Fruit fly (Drosophila melanogaster) whole organism, pupa: ENCODE results near the gene HIP-R.

Experiments used
- CG10348 ChIP-seq: fragments of 200-800 bp; sonication (Bioruptor generic); IDR thresholded peaks from 2 replicates; pipeline ENCODE4 v1.3.6; 2022; ENCODE audit warnings: missing biosample characterization, missing genetic modification characterization
- CG12605 ChIP-seq: fragments of 200-800 bp; sonication (Bioruptor generic); IDR thresholded peaks from 2 replicates; pipeline ENCODE4 v1.3.6; 2022; ENCODE audit warnings: missing biosample characterization, missing genetic modification characterization
- CG13204 ChIP-seq: fragments of 200-800 bp; sonication (Bioruptor generic); optimal IDR thresholded peaks from 2 replicates; lab custom pipeline; 2018; ENCODE audit warnings: missing biosample characterization, mild to moderate bottlenecking, missing genetic modification characterization, moderate library complexity
- CG14655 ChIP-seq: fragments of 200-800 bp; sonication (Bioruptor generic); optimal IDR thresholded peaks from 3 replicates; lab custom pipeline; 2017; ENCODE audit warnings: mild to moderate bottlenecking, missing biosample characterization, missing genetic modification reagents, missing genetic modification characterization
- CG15710 ChIP-seq: fragments of 200-800 bp; sonication (Bioruptor generic); optimal IDR thresholded peaks from 2 replicates; lab custom pipeline; 2018; ENCODE audit warnings: missing biosample characterization, mild to moderate bottlenecking, missing genetic modification characterization, moderate library complexity
- CG17806 ChIP-seq: fragments of 200-800 bp; sonication (Bioruptor generic); optimal IDR thresholded peaks from 2 replicates; lab custom pipeline; 2018; ENCODE audit warnings: missing biosample characterization, mild to moderate bottlenecking, missing genetic modification characterization, moderate library complexity
- CG32121 ChIP-seq: fragments of 200-800 bp; sonication (Bioruptor generic); IDR thresholded peaks from 2 replicates; pipeline ENCODE4 v1.3.6; 2022; ENCODE audit warnings: missing biosample characterization, missing genetic modification characterization
- CG34367 ChIP-seq: fragments of 200-800 bp; sonication (Bioruptor generic); optimal IDR thresholded peaks from 2 replicates; lab custom pipeline; 2018; ENCODE audit warnings: missing biosample characterization, mild to moderate bottlenecking, missing genetic modification characterization
- CG4496 ChIP-seq: fragments of 200-800 bp; sonication (Bioruptor generic); IDR thresholded peaks from 3 replicates; pipeline ENCODE4 v1.3.6; 2022; ENCODE audit warnings: missing biosample characterization, missing genetic modification characterization
- CG8159 ChIP-seq: fragments of 200-800 bp; sonication (Bioruptor generic); optimal IDR thresholded peaks from 3 replicates; lab custom pipeline; 2018; ENCODE audit warnings: missing biosample characterization, mild to moderate bottlenecking, missing genetic modification characterization, moderate library complexity
- CG8301 ChIP-seq: fragments of 200-800 bp; sonication (Bioruptor generic); optimal IDR thresholded peaks from 2 replicates; lab custom pipeline; 2018; ENCODE audit warnings: missing biosample characterization, mild to moderate bottlenecking, missing genetic modification characterization
- CG9948 ChIP-seq: fragments of 200-800 bp; sonication (Bioruptor generic); optimal IDR thresholded peaks from 2 replicates; lab custom pipeline; 2018; ENCODE audit warnings: missing biosample characterization, mild to moderate bottlenecking, missing genetic modification characterization, moderate library complexity
- D1 ChIP-seq: fragments of 200-800 bp; sonication (Bioruptor generic); optimal IDR thresholded peaks from 2 replicates; lab custom pipeline; 2018; ENCODE audit warnings: missing biosample characterization, mild to moderate bottlenecking, missing genetic modification characterization, moderate library complexity
- EcR ChIP-seq: fragments of 200-800 bp; sonication (Bioruptor generic); optimal IDR thresholded peaks from 3 replicates; lab custom pipeline; 2019; ENCODE audit warnings: missing biosample characterization, missing genetic modification characterization, mild to moderate bottlenecking, moderate library complexity, missing genetic modification reagents
- Ets98B ChIP-seq: fragments of 200-800 bp; sonication (Bioruptor generic); IDR thresholded peaks from 2 replicates; pipeline ENCODE4 v1.3.6; 2022; ENCODE audit warnings: missing biosample characterization, missing genetic modification characterization
- Pif1A ChIP-seq: fragments of 200-800 bp; sonication (Bioruptor generic); optimal IDR thresholded peaks from 3 replicates; lab custom pipeline; 2016; ENCODE audit warnings: missing biosample characterization, missing genetic modification characterization
- Pif1B ChIP-seq: fragments of 200-800 bp; sonication (Bioruptor generic); optimal IDR thresholded peaks from 3 replicates; lab custom pipeline; 2016; ENCODE audit warnings: missing biosample characterization, missing genetic modification characterization
- Snoo ChIP-seq: fragments of 200-800 bp; sonication (Bioruptor generic); optimal IDR thresholded peaks from 3 replicates; lab custom pipeline; 2017; ENCODE audit warnings: missing biosample characterization, mild to moderate bottlenecking, missing genetic modification characterization, inconsistent platforms
- fd96Ca ChIP-seq: fragments of 200-800 bp; sonication (Bioruptor generic); IDR thresholded peaks from 3 replicates; pipeline ENCODE4 v1.3.6; 2022; ENCODE audit warnings: missing biosample characterization, missing genetic modification characterization
- gl ChIP-seq: fragments of 200-800 bp; sonication (Bioruptor generic); optimal IDR thresholded peaks from 2 replicates; lab custom pipeline; 2018; ENCODE audit warnings: missing biosample characterization, mild to moderate bottlenecking, missing genetic modification characterization
- rn ChIP-seq: fragments of 200-800 bp; sonication (Bioruptor generic); IDR thresholded peaks from 2 replicates; pipeline ENCODE4 v1.3.6; 2022; ENCODE audit warnings: missing biosample characterization, missing genetic modification characterization

HIP-R gene

dm6 chrX:3838648-3839047 lies 48.9 kb downstream of the HIP-R start:
- TF ChIP-seq Pif1A (GFP tag; lab: Kevin White, UChicago) (peak; percentile 45), CG8159 (tag; lab: Kevin White, UChicago) (peak; percentile 41), CG14655 (GFP tag; lab: Kevin White, UChicago) (peak; percentile 70), CG32121 (GFP tag; lab: Robert Waterston, UW) (peak; percentile 76), CG4496 (GFP tag; lab: Robert Waterston, UW) (peak; percentile 85), CG13204 (GFP tag; lab: Kevin White, UChicago) (no peak), CG8301 (peak; percentile 69), Pif1B (peak; percentile 40), CG9948 (tag; lab: Kevin White, UChicago) (peak; percentile 44), gl (tag; lab: Kevin White, UChicago) (no peak), Snoo (tag; lab: Kevin White, UChicago) (no peak), CG34367 (peak; percentile 17), CG12605 (GFP tag; lab: Robert Waterston, UW) (peak; percentile 62), fd96Ca (peak; percentile 83), CG17806 (peak; percentile 46), CG15710 (peak; percentile 55), Ets98B (peak; percentile 79), rn (no peak)

- TF ChIP-seq CG14655 (GFP tag; lab: Kevin White, UChicago) (no peak), gl (tag; lab: Kevin White, UChicago) (no peak), CG32121 (GFP tag; lab: Robert Waterston, UW) (peak; percentile 57), EcR (GFP tag; lab: Kevin White, UChicago) (no peak), CG8159 (tag; lab: Kevin White, UChicago) (no peak), CG9948 (tag; lab: Kevin White, UChicago) (no peak), CG13204 (GFP tag; lab: Kevin White, UChicago) (peak; percentile 7), CG12605 (GFP tag; lab: Robert Waterston, UW) (0 out of 2 replicates have a peak, but pooled peaks have one; percentile 16), D1 (tag; lab: Kevin White, UChicago) (no peak), Pif1B (no peak), Snoo (tag; lab: Kevin White, UChicago) (no peak), CG15710 (no peak), CG10348 (GFP tag; lab: Robert Waterston, UW) (no peak), Ets98B (peak; percentile 75; the same call in 1 of the 2 replicates), Pif1A (GFP tag; lab: Kevin White, UChicago) (no peak), CG4496 (GFP tag; lab: Robert Waterston, UW) (no peak), CG34367 (no peak), CG8301 (no peak), fd96Ca (peak; percentile 64; the same call in 1 of the 3 replicates)
These were observed 51.2 kb downstream of the HIP-R start for dm6 chrX:3840962-3841361.
